Fruit fly (Drosophila melanogaster) whole organism, embryonic: Measurements from ENCODE around the gene CG33489.

Source experiments
- Antp ChIP-seq: fragments of 200-800 bp; sonication (Bioruptor generic); optimal IDR thresholded peaks from 3 replicates; lab custom pipeline; 2016; ENCODE audit warnings: missing biosample characterization, missing genetic modification characterization
- CG10267 ChIP-seq: fragments of 200-800 bp; sonication (Bioruptor generic); optimal IDR thresholded peaks from 2 replicates; lab custom pipeline; 2018; ENCODE audit warnings: missing biosample characterization, mild to moderate bottlenecking, missing genetic modification characterization, moderate library complexity
- CG12769 ChIP-seq: fragments of 200-800 bp; sonication (Bioruptor generic); optimal IDR thresholded peaks from 2 replicates; lab custom pipeline; 2019; ENCODE audit warnings: missing biosample characterization, mild to moderate bottlenecking, missing genetic modification characterization, moderate library complexity
- CG12942 ChIP-seq: fragments of 200-800 bp; sonication (Bioruptor generic); optimal IDR thresholded peaks from 3 replicates; lab custom pipeline; 2016; ENCODE audit warnings: missing biosample characterization, missing genetic modification characterization
- CG17385 ChIP-seq: fragments of 200-800 bp; sonication (Bioruptor generic); optimal IDR thresholded peaks from 3 replicates; lab custom pipeline; 2018; ENCODE audit warnings: missing biosample characterization, mild to moderate bottlenecking, missing genetic modification characterization
- CG17568 ChIP-seq: fragments of 200-800 bp; sonication (Bioruptor generic); optimal IDR thresholded peaks from 2 replicates; lab custom pipeline; 2018; ENCODE audit warnings: missing biosample characterization, mild to moderate bottlenecking, missing genetic modification characterization, moderate library complexity
- CG18262 ChIP-seq: fragments of 200-800 bp; optimal IDR thresholded peaks from 3 replicates; lab custom pipeline; 2019; ENCODE audit warnings: missing biosample characterization, mild to moderate bottlenecking, missing genetic modification characterization, moderate library complexity
- CG18476 ChIP-seq: fragments of 200-800 bp; sonication (Bioruptor generic); optimal IDR thresholded peaks from 2 replicates; lab custom pipeline; 2016; ENCODE audit warnings: missing biosample characterization, mild to moderate bottlenecking, missing genetic modification characterization
- CG3407 ChIP-seq: fragments of 200-800 bp; sonication (Bioruptor generic); optimal IDR thresholded peaks from 2 replicates; lab custom pipeline; 2018; ENCODE audit warnings: missing biosample characterization, mild to moderate bottlenecking, missing genetic modification characterization
- CG4328 ChIP-seq: fragments of 200-800 bp; sonication (Bioruptor generic); optimal IDR thresholded peaks from 3 replicates; lab custom pipeline; 2017; ENCODE audit warnings: missing biosample characterization, missing genetic modification reagents, missing genetic modification characterization
- CG43689 ChIP-seq: fragments of 200-800 bp; sonication (Bioruptor generic); IDR thresholded peaks from 2 replicates; pipeline ENCODE4 v1.3.6; 2022; ENCODE audit warnings: missing biosample characterization, missing genetic modification characterization
- CG4854 ChIP-seq: fragments of 200-800 bp; sonication (Bioruptor generic); optimal IDR thresholded peaks from 2 replicates; lab custom pipeline; 2016; ENCODE audit warnings: missing biosample characterization, missing genetic modification characterization, inconsistent platforms
- CG5180 ChIP-seq: fragments of 200-800 bp; sonication (Bioruptor generic); optimal IDR thresholded peaks from 3 replicates; lab custom pipeline; 2017; ENCODE audit warnings: missing biosample characterization, missing genetic modification characterization, mild to moderate bottlenecking, moderate library complexity, missing genetic modification reagents
- CG7271 ChIP-seq: fragments of 200-800 bp; sonication (Bioruptor generic); optimal IDR thresholded peaks from 2 replicates; lab custom pipeline; 2018; ENCODE audit warnings: missing biosample characterization, mild to moderate bottlenecking, missing genetic modification characterization, moderate library complexity
- CG8281 ChIP-seq: fragments of 200-800 bp; sonication (Bioruptor generic); optimal IDR thresholded peaks from 2 replicates; lab custom pipeline; 2018; ENCODE audit warnings: missing biosample characterization, mild to moderate bottlenecking, missing genetic modification characterization, moderate library complexity
- CG8478 ChIP-seq: fragments of >200 bp; optimal IDR thresholded peaks from 2 replicates; lab custom pipeline; 2018
- CG8944 ChIP-seq: fragments of 200-800 bp; sonication (Bioruptor generic); optimal IDR thresholded peaks from 3 replicates; lab custom pipeline; 2016; ENCODE audit warnings: missing biosample characterization, missing genetic modification characterization
- CG9437 ChIP-seq: fragments of 200-800 bp; sonication (Bioruptor generic); optimal IDR thresholded peaks from 2 replicates; lab custom pipeline; 2018; ENCODE audit warnings: missing biosample characterization, mild to moderate bottlenecking, missing genetic modification characterization
- CG9932 ChIP-seq: fragments of 200-800 bp; sonication (Bioruptor generic); IDR thresholded peaks from 2 replicates; pipeline ENCODE4 v1.3.6; 2022; ENCODE audit warnings: missing biosample characterization, missing genetic modification characterization
- Chrac-16 ChIP-seq: fragments of 200-800 bp; sonication (Bioruptor generic); optimal IDR thresholded peaks from 3 replicates; lab custom pipeline; 2016; ENCODE audit warnings: missing biosample characterization, missing genetic modification characterization
- CkIIα-i1 ChIP-seq: fragments of 200-800 bp; sonication (Bioruptor generic); IDR thresholded peaks from 2 replicates; pipeline ENCODE4 v1.3.6; 2022; ENCODE audit warnings: missing biosample characterization, missing genetic modification characterization
- CrebB ChIP-seq: fragments of 200-800 bp; sonication (Bioruptor generic); optimal IDR thresholded peaks from 3 replicates; lab custom pipeline; 2018; ENCODE audit warnings: missing biosample characterization, mild to moderate bottlenecking, missing genetic modification characterization
- GATAe ChIP-seq: fragments of 200-800 bp; sonication (Bioruptor generic); conservative IDR thresholded peaks from 2 replicates; pipeline ENCODE4 v1.3.6; 2022; ENCODE audit warnings: missing biosample characterization, missing genetic modification characterization
- Gsc ChIP-seq: fragments of 200-800 bp; sonication (Bioruptor generic); IDR thresholded peaks from 2 replicates; pipeline ENCODE4 v1.3.6; 2022; ENCODE audit warnings: missing biosample characterization, missing genetic modification characterization
- Hmx ChIP-seq: fragments of 200-800 bp; sonication (Bioruptor generic); optimal IDR thresholded peaks from 2 replicates; lab custom pipeline; 2016; ENCODE audit warnings: missing biosample characterization, missing genetic modification characterization
- Hr51 ChIP-seq, 2 experiments: fragments of 200-800 bp; sonication (Bioruptor generic); optimal IDR thresholded peaks; 2 replicates in 1 of 2; 3 replicates in 1 of 2; lab custom pipeline; 2016 to 2018; ENCODE audit warnings: missing biosample characterization in 2 of 2, missing genetic modification characterization in 2 of 2, mild to moderate bottlenecking in 1 of 2, moderate library complexity in 1 of 2
- Kr ChIP-seq: fragments of 200-800 bp; sonication (Bioruptor generic); optimal IDR thresholded peaks from 2 replicates; lab custom pipeline; 2017; ENCODE audit warnings: missing biosample characterization, mild to moderate bottlenecking, missing genetic modification characterization
- MESR4 ChIP-seq: fragments of 200-800 bp; sonication (Bioruptor generic); optimal IDR thresholded peaks from 2 replicates; lab custom pipeline; 2018; ENCODE audit warnings: missing biosample characterization, mild to moderate bottlenecking, missing genetic modification characterization, moderate library complexity
- NfI ChIP-seq: fragments of 200-800 bp; sonication (Bioruptor generic); optimal IDR thresholded peaks from 3 replicates; lab custom pipeline; 2018; ENCODE audit warnings: missing biosample characterization, mild to moderate bottlenecking, missing genetic modification characterization, moderate library complexity
- Opbp ChIP-seq: fragments of 200-800 bp; sonication (Bioruptor generic); IDR thresholded peaks from 3 replicates; pipeline ENCODE4 v1.3.6; 2022; ENCODE audit warnings: missing biosample characterization, missing genetic modification characterization; ENCODE audit not compliant: partially characterized antibody
- PHDP ChIP-seq: fragments of 200-800 bp; sonication (Bioruptor generic); optimal IDR thresholded peaks from 3 replicates; lab custom pipeline; 2018; ENCODE audit warnings: missing biosample characterization, mild to moderate bottlenecking, missing genetic modification characterization, moderate library complexity
- Ptx1 ChIP-seq: fragments of 200-800 bp; sonication (Bioruptor generic); IDR thresholded peaks from 2 replicates; pipeline ENCODE4 v1.3.6; 2022; ENCODE audit warnings: missing biosample characterization, missing genetic modification characterization
- Sox102F ChIP-seq: fragments of 200-800 bp; sonication (Bioruptor generic); optimal IDR thresholded peaks from 2 replicates; lab custom pipeline; 2018; ENCODE audit warnings: missing biosample characterization, mild to moderate bottlenecking, missing genetic modification characterization, moderate library complexity
- Xrp1 ChIP-seq: fragments of 200-800 bp; sonication (Bioruptor generic); IDR thresholded peaks from 2 replicates; pipeline ENCODE4 v1.3.6; 2022; ENCODE audit warnings: missing biosample characterization, missing genetic modification characterization
- ap ChIP-seq: fragments of 200-800 bp; sonication (Bioruptor generic); IDR thresholded peaks from 2 replicates; pipeline ENCODE4 v1.3.6; 2022; ENCODE audit warnings: missing biosample characterization, missing genetic modification characterization
- cad ChIP-seq: fragments of >200 bp; optimal IDR thresholded peaks from 2 replicates; lab custom pipeline; 2017; ENCODE audit warnings: missing biosample characterization, missing genetic modification characterization
- cg ChIP-seq: fragments of 200-800 bp; sonication (Bioruptor generic); optimal IDR thresholded peaks from 3 replicates; lab custom pipeline; 2019; ENCODE audit warnings: missing biosample characterization, mild to moderate bottlenecking, missing genetic modification characterization, moderate library complexity
- ems ChIP-seq: fragments of 200-800 bp; sonication (Bioruptor generic); optimal IDR thresholded peaks from 3 replicates; lab custom pipeline; 2016; ENCODE audit warnings: missing biosample characterization, missing genetic modification characterization
- ftz-f1 ChIP-seq: fragments of 200-800 bp; sonication (Bioruptor generic); optimal IDR thresholded peaks from 2 replicates; lab custom pipeline; 2016; ENCODE audit warnings: missing biosample characterization, missing genetic modification characterization
- h ChIP-seq: fragments of >200 bp; optimal IDR thresholded peaks from 2 replicates; lab custom pipeline; 2017
- jumu ChIP-seq: fragments of 200-800 bp; sonication (Bioruptor generic); optimal IDR thresholded peaks from 3 replicates; lab custom pipeline; 2016; ENCODE audit warnings: missing biosample characterization, missing genetic modification characterization
- nmo ChIP-seq: fragments of 200-800 bp; sonication (Bioruptor generic); optimal IDR thresholded peaks from 2 replicates; lab custom pipeline; 2018; ENCODE audit warnings: missing biosample characterization, mild to moderate bottlenecking, missing genetic modification characterization, moderate library complexity
- pita ChIP-seq: fragments of 200-800 bp; sonication (Bioruptor generic); optimal IDR thresholded peaks from 2 replicates; lab custom pipeline; 2017; ENCODE audit warnings: missing biosample characterization, mild to moderate bottlenecking, missing genetic modification characterization
- ro ChIP-seq: fragments of 200-800 bp; sonication (Bioruptor generic); IDR thresholded peaks from 2 replicates; pipeline ENCODE4 v1.3.6; 2022; ENCODE audit warnings: missing biosample characterization, missing genetic modification characterization
- slbo ChIP-seq: fragments of 200-800 bp; sonication (Bioruptor generic); IDR thresholded peaks from 2 replicates; pipeline ENCODE4 v1.3.6; 2022; ENCODE audit warnings: missing biosample characterization, missing genetic modification characterization
- sna ChIP-seq: fragments of 200-800 bp; sonication (Bioruptor generic); IDR thresholded peaks from 2 replicates; pipeline ENCODE4 v1.3.6; 2022; ENCODE audit warnings: missing biosample characterization, missing genetic modification characterization; ENCODE audit not compliant: partially characterized antibody
- sug ChIP-seq: fragments of 200-800 bp; optimal IDR thresholded peaks from 2 replicates; lab custom pipeline; 2019; ENCODE audit warnings: missing biosample characterization, mild to moderate bottlenecking, missing genetic modification characterization, moderate library complexity
- vfl ChIP-seq: fragments of 200-800 bp; sonication (Bioruptor generic); optimal IDR thresholded peaks from 2 replicates; lab custom pipeline; 2016; ENCODE audit warnings: missing biosample characterization, missing genetic modification characterization
- vvl ChIP-seq: fragments of 200-800 bp; sonication (Bioruptor generic); IDR thresholded peaks from 2 replicates; pipeline ENCODE4 v1.3.6; 2022; ENCODE audit warnings: missing biosample characterization, missing genetic modification characterization

The CG33489 gene

dm6 chr3L:11561946-11562760 lies 14.7 kb downstream of the CG33489 start, which contains the start of the genes CG7394 and Mob2 (continued):
- TF ChIP-seq CG4328 (GFP tag; lab: Kevin White, UChicago) (peak; percentile 85), CrebB (peak; percentile 83), cg (GFP tag; lab: Kevin White, UChicago) (peak; percentile 91), CG43689 (peak; percentile 53; the same call in 1 of the 2 replicates), Hr51 (GFP tag; optimal IDR thresholded peaks at IDR 0.05; lab: Kevin White, UChicago) (peak; percentile 88 to 92), Gsc (GFP tag; lab: Robert Waterston, UW) (no peak; the same call in 1 of the 2 replicates), CG17568 (GFP tag; lab: Kevin White, UChicago) (peak; percentile 74), CG10267 (peak; percentile 85), CG18262 (tag; lab: Kevin White, UChicago) (peak; percentile 86), CG17385 (GFP tag; lab: Kevin White, UChicago) (peak; percentile 95), CG8478 (no peak), h (lab: Kevin White, UChicago) (no peak), ro (GFP tag; lab: Robert Waterston, UW) (peak; percentile 45; the same call in 1 of the 2 replicates), ems (GFP tag; lab: Kevin White, UChicago) (peak; percentile 83), CG5180 (peak; percentile 73), CG4854 (GFP tag; lab: Kevin White, UChicago) (peak; percentile 87), CG3407 (peak; percentile 62), CG9932 (peak; percentile 96), Ptx1 (GFP tag; lab: Robert Waterston, UW) (peak; percentile 91), CG18476 (GFP tag; lab: Kevin White, UChicago) (peak; percentile 81), Kr (GFP tag; lab: Kevin White, UChicago) (no peak), PHDP (tag; lab: Kevin White, UChicago) (peak; percentile 95), CG9437 (peak; percentile 70), NfI (GFP tag; lab: Kevin White, UChicago) (peak; percentile 83), sug (tag; lab: Kevin White, UChicago) (peak; percentile 88), GATAe (GFP tag; lab: Robert Waterston, UW) (peak; percentile 64), Chrac-16 (GFP tag; lab: Kevin White, UChicago) (peak; percentile 90), Hmx (GFP tag; lab: Kevin White, UChicago) (peak; percentile 82), Antp (GFP tag; lab: Kevin White, UChicago) (peak; percentile 63), Xrp1 (peak; percentile 93), CG7271 (tag; lab: Kevin White, UChicago) (peak; percentile 68), sna (GFP tag; lab: Robert Waterston, UW) (peak; percentile 86), MESR4 (peak; percentile 80), CG8281 (peak; percentile 62), CG8944 (peak; percentile 64), Opbp (peak; percentile 81), Sox102F (GFP tag; lab: Kevin White, UChicago) (peak; percentile 96), cad (no peak), pita (GFP tag; lab: Kevin White, UChicago) (no peak), CG12769 (tag; lab: Kevin White, UChicago) (peak; percentile 94), CG12942 (peak; percentile 88), jumu (peak; percentile 74), vvl (GFP tag; lab: Robert Waterston, UW) (peak; percentile 94), ftz-f1 (GFP tag; lab: Kevin White, UChicago) (no peak), slbo (GFP tag; lab: Robert Waterston, UW) (peak; percentile 97), nmo (GFP tag; lab: Kevin White, UChicago) (peak; percentile 90), ap (GFP tag; lab: Robert Waterston, UW) (peak; percentile 88), vfl (GFP tag; lab: Kevin White, UChicago) (peak; percentile 55), CkIIα-i1 (GFP tag; lab: Robert Waterston, UW) (no peak)
